Fruit fly (Drosophila melanogaster): Measurements from ENCODE around the gene CG9777.

The CG9777 gene

DNA sequence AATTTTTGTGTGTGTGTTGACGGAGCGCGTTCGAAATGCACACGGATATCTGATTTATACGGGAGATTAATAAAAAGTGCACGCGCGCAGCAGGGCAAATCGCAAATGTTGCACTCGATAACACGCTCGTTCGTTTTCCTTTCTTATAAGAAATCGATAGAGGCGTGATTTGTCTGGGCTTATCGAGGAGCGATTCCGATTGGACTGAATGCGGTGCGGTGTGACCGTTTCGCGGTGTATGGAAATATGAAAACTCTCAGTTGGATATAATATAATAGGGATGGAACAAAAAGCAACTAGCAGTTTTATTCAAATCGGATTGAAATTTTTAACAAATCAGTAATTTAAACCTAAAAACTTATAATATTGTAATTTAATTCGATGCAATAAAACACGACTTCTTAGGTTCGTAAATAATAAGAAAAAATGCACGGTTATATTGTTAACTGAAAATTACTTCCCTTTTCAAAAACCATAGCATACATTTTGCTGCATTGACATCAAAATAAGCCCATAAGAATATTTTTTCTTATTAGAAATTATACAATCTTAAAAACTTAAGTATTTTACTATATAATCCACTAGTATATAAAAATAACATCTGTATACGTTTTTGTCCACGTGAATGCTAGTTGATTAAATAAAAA lies 44.9 kb downstream of the CG9777 start, which contains the start of gene CanA-14F (continued):
- TF ChIP-seq Dek (tag; optimal IDR thresholded peaks at IDR 0.05): peak; percentile 5
- no peak for TF ChIP-seq da (GFP tag; optimal IDR thresholded peaks at IDR 0.05)
- no peak for TF ChIP-seq CG7987 (GFP tag; optimal IDR thresholded peaks at IDR 0.05)
- TF ChIP-seq Bteb2 (GFP tag; optimal IDR thresholded peaks at IDR 0.05): no peak
- peak; percentile 62 for TF ChIP-seq BEAF-32 (GFP tag; optimal IDR thresholded peaks at IDR 0.05)
- no peak for TF ChIP-seq tin (GFP tag; optimal IDR thresholded peaks at IDR 0.05)
- no peak for TF ChIP-seq Hsf (GFP tag; optimal IDR thresholded peaks at IDR 0.05)
- peak; percentile 79 for TF ChIP-seq tna (GFP tag; IDR thresholded peaks at IDR 0.05; ENCODE audit: partially characterized antibody)
- TF ChIP-seq CG16813 (GFP tag; IDR thresholded peaks at IDR 0.05; ENCODE audit: partially characterized antibody): peak; percentile 54; the same call in 2 of the 3 replicates
- peak; percentile 26 for TF ChIP-seq CG14710 (tag; optimal IDR thresholded peaks at IDR 0.05)
- TF ChIP-seq slbo (GFP tag; IDR thresholded peaks at IDR 0.05): peak; percentile 27; the same call in 1 of the 2 replicates
- TF ChIP-seq emc (GFP tag; optimal IDR thresholded peaks at IDR 0.05): no peak
- TF ChIP-seq CG9817 (tag; optimal IDR thresholded peaks at IDR 0.05): peak; percentile 42
- no peak for TF ChIP-seq br (optimal IDR thresholded peaks at IDR 0.05)
- TF ChIP-seq unc-4 (GFP tag; IDR thresholded peaks at IDR 0.05; ENCODE audit: partially characterized antibody): peak; percentile 52; the same call in 1 of the 2 replicates
- TF ChIP-seq MBD-R2 (GFP tag; IDR thresholded peaks at IDR 0.05): peak; percentile 28; the same call in 1 of the 2 replicates
- TF ChIP-seq sna (GFP tag; IDR thresholded peaks at IDR 0.05; ENCODE audit: partially characterized antibody): peak; percentile 64
- peak; percentile 65; the same call in 1 of the 3 replicates for TF ChIP-seq mld (GFP tag; IDR thresholded peaks at IDR 0.05; ENCODE audit: partially characterized antibody)
- peak; percentile 72 for TF ChIP-seq HLH4C (GFP tag; IDR thresholded peaks at IDR 0.05; ENCODE audit: partially characterized antibody)
- TF ChIP-seq bsh (GFP tag; optimal IDR thresholded peaks at IDR 0.05): no peak
- TF ChIP-seq CkIIα-i1 (GFP tag; IDR thresholded peaks at IDR 0.05): no peak
- peak; percentile 2 for TF ChIP-seq CG18262 (tag; optimal IDR thresholded peaks at IDR 0.05)
- TF ChIP-seq Fer2 (tag; optimal IDR thresholded peaks at IDR 0.05): no peak
- TF ChIP-seq pita (GFP tag; optimal IDR thresholded peaks at IDR 0.05): no peak
- no peak for TF ChIP-seq ac (GFP tag; optimal IDR thresholded peaks at IDR 0.05)
- no peak for TF ChIP-seq CG11456 (GFP tag; IDR thresholded peaks at IDR 0.05)
- TF ChIP-seq vnd (GFP tag; IDR thresholded peaks at IDR 0.05; ENCODE audit: partially characterized antibody): peak; percentile 55; the same call in 2 of the 3 replicates
- peak; percentile 61 for TF ChIP-seq nerfin-2 (GFP tag; IDR thresholded peaks at IDR 0.05; ENCODE audit: partially characterized antibody)
- TF ChIP-seq row (GFP tag; IDR thresholded peaks at IDR 0.05): peak; percentile 51; the same call in 2 of the 3 replicates
- TF ChIP-seq stwl (tag; optimal IDR thresholded peaks at IDR 0.05): peak; percentile 67
- no peak for TF ChIP-seq CG17186 (GFP tag; optimal IDR thresholded peaks at IDR 0.05)
- TF ChIP-seq Rfx (GFP tag; IDR thresholded peaks at IDR 0.05): 0 out of 2 replicates have a peak, but pooled peaks have one; percentile 15
- peak; percentile 23 for TF ChIP-seq CG30403 (GFP tag; optimal IDR thresholded peaks at IDR 0.05)
- peak; percentile 68 for TF ChIP-seq Ets65A (GFP tag)
- peak; percentile 69 for TF ChIP-seq Med (GFP tag)
- no peak for TF ChIP-seq Trl (optimal IDR thresholded peaks at IDR 0.05)
- no peak for TF ChIP-seq Trl (GFP tag; optimal IDR thresholded peaks at IDR 0.05)
- TF ChIP-seq CG4328 (GFP tag; optimal IDR thresholded peaks at IDR 0.05): no peak
- TF ChIP-seq gem (tag; optimal IDR thresholded peaks at IDR 0.05): peak; percentile 19
- no peak for TF ChIP-seq lola (GFP tag; optimal IDR thresholded peaks at IDR 0.05)
- TF ChIP-seq CG17361 (GFP tag; IDR thresholded peaks at IDR 0.05): 0 out of 3 replicates have a peak, but pooled peaks have one; percentile 38
- no peak for TF ChIP-seq CG6654 (GFP tag; optimal IDR thresholded peaks at IDR 0.05)
- peak; percentile 14 for TF ChIP-seq Nf-YC (tag; optimal IDR thresholded peaks at IDR 0.05)
- TF ChIP-seq psq (GFP tag; optimal IDR thresholded peaks at IDR 0.05): no peak
- TF ChIP-seq CG32532 (GFP tag; IDR thresholded peaks at IDR 0.05): peak; percentile 24; the same call in 1 of the 2 replicates
- no peak for TF ChIP-seq Gug (GFP tag; IDR thresholded peaks at IDR 0.05)
- TF ChIP-seq Chrac-16 (GFP tag; optimal IDR thresholded peaks at IDR 0.05): no peak
- peak; percentile 53 for TF ChIP-seq inv (GFP tag; IDR thresholded peaks at IDR 0.05; ENCODE audit: partially characterized antibody)
